Fruit fly (Drosophila melanogaster) Kc167 (cell line): ENCODE data around the gene CG7368.

Experiments
- Myc ChIP-seq: fragments of >200 bp; optimal IDR thresholded peaks from 2 replicates; lab custom pipeline; 2017; ENCODE audit warnings: missing external identifiers
- Sin3A ChIP-seq: fragments of >200 bp; optimal IDR thresholded peaks from 2 replicates; lab custom pipeline; 2018; ENCODE audit warnings: missing external identifiers
- h ChIP-seq: fragments of >200 bp; optimal IDR thresholded peaks from 3 replicates; lab custom pipeline; 2018; ENCODE audit warnings: missing external identifiers
- insv ChIP-seq: fragments of >200 bp; optimal IDR thresholded peaks from 3 replicates; lab custom pipeline; 2018; ENCODE audit warnings: missing external identifiers
- psq ChIP-seq: fragments of >200 bp; optimal IDR thresholded peaks from 2 replicates; lab custom pipeline; 2017; ENCODE audit warnings: missing external identifiers
- ttk ChIP-seq: sonication (Bioruptor generic); optimal IDR thresholded peaks from 2 replicates; lab custom pipeline; 2017; ENCODE audit warnings: missing external identifiers

Gene CG7368

dm6 chr3L:11627819-11628483, 30.9 kb downstream of the CG7368 start, which contains the start of gene Apt1:
Gene Apt1 (plus strand): TSS chr3L:11628037.
- TF ChIP-seq ttk (lab: Kevin White, UChicago) (no peak), Sin3A (lab: Kevin White, UChicago) (no peak), Myc (lab: Kevin White, UChicago) (no peak), psq (lab: Kevin White, UChicago) (no peak), h (lab: Kevin White, UChicago) (no peak), insv (lab: Kevin White, UChicago) (no peak)

DNA sequence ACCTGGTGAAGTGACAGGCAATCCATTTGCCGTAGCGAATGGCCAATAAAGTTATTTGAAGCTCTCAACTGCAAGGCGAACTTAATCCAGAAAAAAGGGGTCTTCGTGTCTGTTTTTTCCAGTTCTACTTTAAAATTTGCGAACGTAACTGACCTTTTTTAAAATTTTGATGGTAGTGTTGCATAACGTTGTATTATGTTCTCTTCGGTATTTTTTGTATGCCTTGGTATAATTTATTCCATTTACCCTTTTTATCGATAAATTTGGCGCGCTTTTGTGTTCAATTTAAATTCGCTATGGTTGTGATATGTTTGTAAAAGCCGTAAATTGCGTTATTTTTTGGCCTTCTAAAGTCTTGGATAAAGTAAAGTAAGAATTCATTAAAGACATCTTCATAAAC, 33.7 kb downstream of the CG7368 start:
- TF ChIP-seq ttk (lab: Kevin White, UChicago) (no peak), h (lab: Kevin White, UChicago) (no peak), insv (lab: Kevin White, UChicago) (no peak), psq (lab: Kevin White, UChicago) (no peak), Sin3A (lab: Kevin White, UChicago) (no peak), Myc (lab: Kevin White, UChicago) (no peak)

dm6 chr3L:11631092-11631491, 34.1 kb downstream of the CG7368 start, which contains the start of gene CG32091:
Gene CG32091 (plus strand): TSS chr3L:11631392.
- TF ChIP-seq Myc (lab: Kevin White, UChicago) (no peak), Sin3A (lab: Kevin White, UChicago) (no peak), psq (lab: Kevin White, UChicago) (no peak), ttk (lab: Kevin White, UChicago) (no peak), insv (lab: Kevin White, UChicago) (no peak), h (lab: Kevin White, UChicago) (no peak)

dm6 chr3L:11634551-11634950, 37.5 kb downstream of the CG7368 start:
- TF ChIP-seq psq (lab: Kevin White, UChicago) (no peak), ttk (lab: Kevin White, UChicago) (no peak), insv (lab: Kevin White, UChicago) (no peak)

DNA sequence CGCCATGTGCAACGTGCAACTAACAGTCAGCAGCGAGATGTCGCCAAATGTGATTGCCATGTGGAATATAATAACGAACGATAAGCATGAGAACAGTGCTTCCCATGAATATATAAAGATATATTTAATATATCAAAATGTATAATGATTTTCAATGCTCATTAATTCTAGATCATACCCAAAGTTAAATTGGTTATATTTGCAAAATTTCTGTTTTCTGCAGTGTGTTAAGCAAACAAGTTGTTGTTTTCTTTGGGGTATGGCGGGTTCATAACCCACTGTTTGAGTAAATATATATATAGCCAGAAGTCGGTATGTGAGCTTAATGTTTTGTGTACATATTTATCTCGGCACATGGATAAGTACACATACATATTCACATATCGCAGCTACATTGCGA, 39.8 kb downstream of the CG7368 start:
- TF ChIP-seq h (lab: Kevin White, UChicago): no peak
- TF ChIP-seq psq (lab: Kevin White, UChicago): no peak
- TF ChIP-seq Myc (lab: Kevin White, UChicago): no peak
- TF ChIP-seq ttk (lab: Kevin White, UChicago): no peak
- no peak for TF ChIP-seq Sin3A (lab: Kevin White, UChicago)
- no peak for TF ChIP-seq insv (lab: Kevin White, UChicago)

DNA sequence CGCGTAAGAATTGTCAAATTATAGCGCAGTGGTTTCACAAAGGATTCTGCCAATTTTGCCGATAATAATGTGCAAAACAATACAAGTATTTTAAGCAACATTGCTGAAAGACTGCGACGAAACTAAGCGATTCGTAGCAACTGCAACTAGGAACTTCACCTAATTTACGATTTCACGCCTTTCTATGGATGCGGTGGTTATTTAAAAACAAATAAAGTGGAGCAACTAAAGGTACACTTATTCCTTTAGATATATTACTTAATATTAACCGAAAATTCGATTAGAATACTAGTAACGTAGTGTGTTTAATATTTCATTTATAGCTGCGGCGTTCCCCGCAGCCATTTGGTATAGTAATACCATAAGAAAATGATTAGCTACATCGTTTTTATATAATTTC, 48.9 kb downstream of the CG7368 start, which contains the start of gene CG6071:
CG6071 (minus strand) TSS at position 101 of the 400 bp plus-strand sequence.
- TF ChIP-seq Myc (lab: Kevin White, UChicago) (no peak), psq (lab: Kevin White, UChicago) (no peak), h (lab: Kevin White, UChicago) (no peak), insv (lab: Kevin White, UChicago) (no peak), Sin3A (lab: Kevin White, UChicago) (no peak), ttk (lab: Kevin White, UChicago) (no peak)

DNA sequence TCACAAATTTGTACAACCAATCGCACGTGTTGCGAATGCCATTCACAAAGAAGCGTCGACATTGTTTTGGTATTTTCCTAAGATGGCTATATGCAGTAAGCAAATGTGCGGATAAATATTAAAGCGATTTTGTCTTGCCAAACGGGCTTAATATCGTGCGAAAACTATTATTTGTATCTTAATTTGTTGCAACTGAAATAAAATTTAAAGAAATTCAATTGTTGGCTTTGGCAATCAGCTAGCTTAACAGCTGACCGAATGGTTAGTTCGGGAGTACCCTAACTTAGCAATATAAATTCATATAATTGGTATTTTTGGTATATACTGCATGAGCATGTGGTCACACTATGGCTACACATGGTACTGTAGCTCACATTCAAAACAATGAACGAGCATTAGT, 51.4 kb downstream of the CG7368 start, which contains the start of the genes RIOK1 and Polr3H:
RIOK1 (minus strand) TSS at position 65 of the 400 bp plus-strand sequence.
Polr3H (plus strand) TSS at position 347 of the 400 bp plus-strand sequence.
- TF ChIP-seq Myc (lab: Kevin White, UChicago): no peak
- no peak for TF ChIP-seq psq (lab: Kevin White, UChicago)
- TF ChIP-seq insv (lab: Kevin White, UChicago): no peak
- no peak for TF ChIP-seq Sin3A (lab: Kevin White, UChicago)
- no peak for TF ChIP-seq h (lab: Kevin White, UChicago)
- no peak for TF ChIP-seq ttk (lab: Kevin White, UChicago)
